Fruit fly (Drosophila melanogaster): Measurements from ENCODE around the gene CG10631.

CG10631 gene

dm6 chr2L:19763773-19764580 lies 7.3 kb upstream of the CG10631 start, which contains the start of gene fbp (continued):
- TF ChIP-seq tap (tag; optimal IDR thresholded peaks at IDR 0.05), result peak; percentile 24
- peak; percentile 10; the same call in 1 of the 2 replicates for TF ChIP-seq CG4360 (GFP tag; IDR thresholded peaks at IDR 0.05)
- TF ChIP-seq BEAF-32 (GFP tag; optimal IDR thresholded peaks at IDR 0.05), result no peak
- peak; percentile 71; the same call in 2 of the 3 replicates for TF ChIP-seq CG34422 (GFP tag; IDR thresholded peaks at IDR 0.05)
- peak; percentile 54 for TF ChIP-seq Nf-YB (GFP tag; optimal IDR thresholded peaks at IDR 0.05)
- TF ChIP-seq CG7357 (GFP tag; IDR thresholded peaks at IDR 0.05), result peak; percentile 46; the same call in 1 of the 3 replicates
- no peak for TF ChIP-seq CG5180 (GFP tag; optimal IDR thresholded peaks at IDR 0.05)
- no peak; the same call in 1 of the 2 replicates for TF ChIP-seq Adf1 (GFP tag; IDR thresholded peaks at IDR 0.05)
- peak; percentile 86 for TF ChIP-seq nmo (GFP tag; optimal IDR thresholded peaks at IDR 0.05)
- TF ChIP-seq CG17186 (GFP tag; optimal IDR thresholded peaks at IDR 0.05), result no peak
- TF ChIP-seq CG31388 (GFP tag; optimal IDR thresholded peaks at IDR 0.05), result no peak
- TF ChIP-seq Ets97D (GFP tag; optimal IDR thresholded peaks at IDR 0.05), result no peak
- TF ChIP-seq pb (GFP tag; optimal IDR thresholded peaks at IDR 0.05), result no peak
- TF ChIP-seq Myb (GFP tag; optimal IDR thresholded peaks at IDR 0.05), result no peak
- peak; percentile 37 for TF ChIP-seq CG3407 (GFP tag; optimal IDR thresholded peaks at IDR 0.05)
- TF ChIP-seq row (GFP tag; IDR thresholded peaks at IDR 0.05), result peak; percentile 90
- TF ChIP-seq CG10267 (tag; optimal IDR thresholded peaks at IDR 0.05), result peak; percentile 66
- TF ChIP-seq Sin3A (optimal IDR thresholded peaks at IDR 0.05), result no peak
- TF ChIP-seq CG1832 (GFP tag; optimal IDR thresholded peaks at IDR 0.05), result no peak
- peak; percentile 74 for TF ChIP-seq slbo (GFP tag; IDR thresholded peaks at IDR 0.05)
- peak in 1 of 2 experiments; percentile 6 for TF ChIP-seq Trl (optimal IDR thresholded peaks at IDR 0.05)
- no peak for TF ChIP-seq Trl (GFP tag; optimal IDR thresholded peaks at IDR 0.05)
- TF ChIP-seq CG18011 (GFP tag; optimal IDR thresholded peaks at IDR 0.05), result peak; percentile 33
- TF ChIP-seq org-1 (GFP tag; optimal IDR thresholded peaks at IDR 0.05), result peak; percentile 63
- no peak for TF ChIP-seq CG1647 (GFP tag; optimal IDR thresholded peaks at IDR 0.05)
- TF ChIP-seq CG13624 (GFP tag; optimal IDR thresholded peaks at IDR 0.05), result peak; percentile 20
- no peak for TF ChIP-seq CG6175 (GFP tag; IDR thresholded peaks at IDR 0.05)
- no peak for TF ChIP-seq sim (GFP tag; IDR thresholded peaks at IDR 0.05)
- no peak for TF ChIP-seq CG4854 (GFP tag; optimal IDR thresholded peaks at IDR 0.05)
- TF ChIP-seq Oaz (GFP tag; IDR thresholded peaks at IDR 0.05), result no peak
- peak; percentile 76 for TF ChIP-seq Hmr (GFP tag; optimal IDR thresholded peaks at IDR 0.05)
- TF ChIP-seq btn (GFP tag; optimal IDR thresholded peaks at IDR 0.05), result no peak
- TF ChIP-seq cad (GFP tag; optimal IDR thresholded peaks at IDR 0.05), result no peak
- peak; percentile 36 for TF ChIP-seq ems (GFP tag; optimal IDR thresholded peaks at IDR 0.05)
- peak; percentile 94 for TF ChIP-seq Blimp-1 (GFP tag; optimal IDR thresholded peaks at IDR 0.05)
- TF ChIP-seq C15 (GFP tag; IDR thresholded peaks at IDR 0.05), result no peak
- no peak for TF ChIP-seq gfzf (GFP tag; optimal IDR thresholded peaks at IDR 0.05)
- no peak for TF ChIP-seq CG9797 (GFP tag; optimal IDR thresholded peaks at IDR 0.05)
- TF ChIP-seq CG14014 (GFP tag; IDR thresholded peaks at IDR 0.05), result no peak; the same call in 1 of the 2 replicates
- TF ChIP-seq Dfd (GFP tag; optimal IDR thresholded peaks at IDR 0.05), result no peak
- peak; percentile 65 for TF ChIP-seq Nf-YC (tag; optimal IDR thresholded peaks at IDR 0.05)
- TF ChIP-seq slp2 (GFP tag; optimal IDR thresholded peaks at IDR 0.05), result no peak
- TF ChIP-seq CTCF (GFP tag; optimal IDR thresholded peaks at IDR 0.05), result no peak
- peak; percentile 64 for TF ChIP-seq Usf (GFP tag; optimal IDR thresholded peaks at IDR 0.05)
- peak; percentile 51 for TF ChIP-seq fd3F (GFP tag; optimal IDR thresholded peaks at IDR 0.05)
- TF ChIP-seq CG17829 (tag; optimal IDR thresholded peaks at IDR 0.05), result peak; percentile 58
- peak; percentile 71 for TF ChIP-seq Rfx (GFP tag; IDR thresholded peaks at IDR 0.05)
- TF ChIP-seq bigmax (GFP tag; optimal IDR thresholded peaks at IDR 0.05), result no peak
- TF ChIP-seq Kr (GFP tag; optimal IDR thresholded peaks at IDR 0.05), result no peak
- TF ChIP-seq CG31224 (GFP tag; IDR thresholded peaks at IDR 0.05), result peak; percentile 49
- peak; percentile 68 for TF ChIP-seq Med (GFP tag)
